Worm (Caenorhabditis elegans): ENCODE measurements around the gene H20J04.1.
"Not testable (repeated sequence)": the region's sequence is repeated elsewhere in the genome, so short reads cannot be mapped to it uniquely, and the experiment has no call there.

DNA sequence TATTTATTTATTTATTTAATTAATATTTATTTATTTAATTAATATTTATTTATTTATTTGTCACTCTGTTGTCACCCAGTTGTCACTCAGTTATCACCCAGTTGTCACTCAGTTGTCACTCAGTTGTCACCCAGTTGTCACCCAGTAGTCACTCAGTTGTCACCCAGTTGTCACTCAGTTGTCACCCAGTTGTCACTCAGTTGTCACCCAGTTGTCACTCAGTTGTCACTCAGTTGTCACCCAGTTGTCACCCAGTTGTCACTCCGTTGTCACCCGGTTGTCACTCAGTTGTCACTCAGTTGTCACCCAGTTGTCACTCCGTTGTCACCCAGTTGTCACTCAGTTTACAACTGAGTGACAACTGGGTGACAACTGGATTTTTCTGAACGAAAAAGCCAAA lies 46.3 kb upstream of the H20J04.1 start:
- not testable (repeated sequence) for TF ChIP-seq nhr-42 (GFP tag; IDR thresholded peaks at IDR 0.05); aha-1 (tag); Y48G9A.11 (GFP tag; IDR thresholded peaks at IDR 0.05); unc-62 (GFP tag; optimal IDR thresholded peaks at IDR 0.05 in 1 of 2); unc-62 (tag; optimal IDR thresholded peaks at IDR 0.05); snpc-4 (tag; optimal IDR thresholded peaks at IDR 0.05); unc-39 (tag; optimal IDR thresholded peaks at IDR 0.05); dpl-1 (GFP tag; optimal IDR thresholded peaks at IDR 0.05); ZK337.2 (GFP tag; IDR thresholded peaks at IDR 0.05); aly-2 (tag; optimal IDR thresholded peaks at IDR 0.05); T20F7.1 (GFP tag; optimal IDR thresholded peaks at IDR 0.05); ztf-7 (tag; optimal IDR thresholded peaks at IDR 0.05)
- TF ChIP-seq ceh-20 (GFP tag; IDR thresholded peaks at IDR 0.05) = peak; percentile 51; the same call in 1 of the 2 replicates
